Worm (Caenorhabditis elegans): ENCODE data around the gene C15H7.4.

The C15H7.4 gene

DNA sequence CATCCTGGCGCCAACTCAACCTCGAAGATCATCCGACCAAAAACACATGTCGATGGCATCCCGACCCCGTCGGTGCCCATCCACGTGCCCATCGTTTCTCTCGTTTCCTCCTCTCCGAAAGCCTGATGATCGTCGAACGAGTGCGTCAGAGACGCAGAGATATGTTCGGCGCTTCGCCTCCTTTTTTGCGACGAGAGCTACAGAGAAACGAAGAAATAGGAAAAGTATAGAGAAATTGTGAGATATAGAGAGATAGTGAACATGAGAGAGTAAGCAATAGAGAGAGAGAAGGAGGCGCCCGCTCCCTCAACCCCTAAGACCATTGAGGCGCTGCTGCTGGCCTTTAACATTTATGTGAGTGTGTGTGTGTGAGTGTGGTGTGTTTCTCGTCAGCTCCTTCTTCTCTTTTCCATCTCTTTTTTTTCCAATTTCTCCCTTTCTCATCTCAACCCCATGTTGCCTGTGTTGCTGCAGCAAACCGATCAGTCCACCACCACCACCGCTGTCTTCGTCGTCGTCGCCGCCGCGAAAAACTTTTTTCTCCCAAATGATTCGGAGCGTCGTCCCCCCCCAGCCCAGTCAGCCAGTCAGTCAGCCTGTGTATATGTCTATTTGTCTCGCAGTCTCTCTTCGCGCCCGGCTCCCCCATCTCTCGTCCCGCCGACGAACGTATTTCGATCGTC is 36.5 kb downstream of the C15H7.4 start, which contains the start of gene hlh-11 (continued):
- TF ChIP-seq unc-30 (tag; optimal IDR thresholded peaks at IDR 0.05): no peak
- TF ChIP-seq fkh-10 (GFP tag; optimal IDR thresholded peaks at IDR 0.05): peak; percentile 19
- TF ChIP-seq zip-4 (GFP tag; optimal IDR thresholded peaks at IDR 0.05): peak; percentile 44
- peak; percentile 59 for TF ChIP-seq sup-37 (GFP tag; optimal IDR thresholded peaks at IDR 0.05)
- no peak for TF ChIP-seq ceh-63 (GFP tag; optimal IDR thresholded peaks at IDR 0.05)
- TF ChIP-seq lin-15B (tag; optimal IDR thresholded peaks at IDR 0.05): peak; percentile 38
- TF ChIP-seq C34B4.2 (tag; optimal IDR thresholded peaks at IDR 0.05): no peak
- peak; percentile 82 to 88 for TF ChIP-seq efl-1 (optimal IDR thresholded peaks at IDR 0.05)
- peak; percentile 60 to 93 for TF ChIP-seq efl-1 (GFP tag; optimal IDR thresholded peaks at IDR 0.05 in 1 of 2)
- TF ChIP-seq swsn-7 (tag; optimal IDR thresholded peaks at IDR 0.05): peak; percentile 95
- TF ChIP-seq mef-2 (tag; optimal IDR thresholded peaks at IDR 0.05): peak; percentile 59
- TF ChIP-seq mep-1 (tag; optimal IDR thresholded peaks at IDR 0.05): peak; percentile 95
- TF ChIP-seq nhr-85 (tag): peak; percentile 97
- peak; percentile 87 for TF ChIP-seq zag-1 (tag; optimal IDR thresholded peaks at IDR 0.05)
- peak; percentile 96 for TF ChIP-seq nhr-20 (tag; optimal IDR thresholded peaks at IDR 0.05)
- TF ChIP-seq unc-86 (tag; optimal IDR thresholded peaks at IDR 0.05): peak; percentile 81

DNA sequence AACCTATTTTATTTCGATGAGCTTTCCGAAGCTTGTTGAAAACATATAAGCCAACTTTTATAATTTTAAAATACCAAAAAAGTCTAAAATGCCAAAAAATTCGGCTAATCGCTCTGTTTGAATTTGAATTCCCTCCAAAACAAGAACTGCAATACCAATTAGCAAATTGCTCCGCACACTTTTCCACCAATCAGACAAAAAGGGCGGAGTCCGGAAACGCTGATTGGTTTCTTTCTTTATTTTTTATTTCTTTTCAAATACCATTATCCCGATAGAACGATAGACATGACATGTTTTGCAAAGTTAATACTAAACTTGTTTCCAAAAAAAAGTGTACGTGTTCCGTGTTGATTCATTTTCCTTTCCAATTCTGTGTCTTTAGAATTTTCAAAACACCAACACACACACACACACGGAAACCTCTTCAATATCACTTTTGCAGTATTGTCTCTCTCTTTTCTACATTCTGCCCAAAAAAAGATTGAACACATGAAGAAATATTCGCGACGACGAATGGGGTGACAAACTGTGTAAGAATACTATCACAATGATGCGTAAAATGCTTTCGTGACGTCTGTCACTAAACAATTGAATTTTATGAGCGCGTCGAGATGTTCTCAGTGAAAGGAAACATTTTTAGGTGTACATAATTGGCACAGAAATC is 38.0 kb downstream of the C15H7.4 start:
- TF ChIP-seq lin-14 (GFP tag; optimal IDR thresholded peaks at IDR 0.05): peak; percentile 1
- no peak for TF ChIP-seq efl-1 (optimal IDR thresholded peaks at IDR 0.05)
- peak in 1 of 2 experiments; percentile 16 for TF ChIP-seq efl-1 (GFP tag; optimal IDR thresholded peaks at IDR 0.05 in 1 of 2)
- peak; percentile 17 for TF ChIP-seq mep-1 (tag; optimal IDR thresholded peaks at IDR 0.05)
- TF ChIP-seq lsy-2 (tag; optimal IDR thresholded peaks at IDR 0.05): no peak
- no peak for TF ChIP-seq tlp-1 (tag; optimal IDR thresholded peaks at IDR 0.05)
- TF ChIP-seq nhr-85 (tag): peak; percentile 67
- no peak for TF ChIP-seq elt-2 (tag; optimal IDR thresholded peaks at IDR 0.05)
- peak in 1 of 3 experiments; percentile 8 for TF ChIP-seq dpl-1 (GFP tag; optimal IDR thresholded peaks at IDR 0.05)
- TF ChIP-seq efl-3 (GFP tag; optimal IDR thresholded peaks at IDR 0.05): no peak
- TF ChIP-seq blmp-1 (tag; optimal IDR thresholded peaks at IDR 0.05): peak; percentile 13

DNA sequence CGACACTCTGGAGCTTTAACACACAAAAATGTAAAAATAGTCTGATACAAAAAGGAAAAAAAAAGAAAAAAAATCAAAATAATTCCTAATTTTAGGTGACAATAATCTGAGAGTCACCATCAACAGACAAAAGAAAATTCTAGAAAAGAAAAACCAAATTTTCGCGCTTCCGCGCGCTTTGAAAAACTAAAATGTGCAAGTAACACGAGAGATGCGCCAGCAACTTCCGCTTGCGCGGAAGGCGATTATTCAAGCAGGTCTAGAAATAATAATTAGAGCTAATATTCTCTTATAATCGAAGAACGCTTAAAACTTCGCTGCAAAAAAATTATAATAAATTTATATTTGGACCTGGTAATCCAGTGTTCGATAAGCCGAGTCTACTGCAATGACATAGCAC is 38.8 kb downstream of the C15H7.4 start:
- no peak for TF ChIP-seq unc-98 (GFP tag; IDR thresholded peaks at IDR 0.05)
- no peak for TF ChIP-seq efl-1 (optimal IDR thresholded peaks at IDR 0.05)
- TF ChIP-seq efl-1 (GFP tag; optimal IDR thresholded peaks at IDR 0.05 in 1 of 2): peak in 1 of 2 experiments; percentile 17
- no peak for TF ChIP-seq alr-1 (tag; optimal IDR thresholded peaks at IDR 0.05; ENCODE audit: borderline replicate concordance)
- TF ChIP-seq fos-1 (tag; optimal IDR thresholded peaks at IDR 0.05): no peak
- TF ChIP-seq unc-86 (tag; optimal IDR thresholded peaks at IDR 0.05): no peak

DNA sequence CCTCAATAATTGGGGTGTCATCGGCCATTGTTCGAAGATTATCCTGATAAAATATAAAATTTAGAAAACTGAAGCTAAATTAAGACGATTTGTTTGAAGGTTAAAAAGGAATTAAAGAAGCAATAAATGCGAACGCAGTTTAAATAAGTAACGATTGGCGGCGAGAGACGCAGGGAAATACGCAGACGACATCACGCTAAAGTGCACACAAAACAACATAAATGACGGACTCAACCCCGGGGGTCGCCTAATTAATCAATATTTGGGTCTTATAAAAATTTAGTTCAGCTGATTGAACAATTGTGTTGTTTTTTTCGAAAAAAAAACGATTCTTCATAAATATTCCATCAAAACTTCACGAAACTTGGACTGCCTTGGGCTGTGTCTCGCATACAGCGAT is 39.3 kb downstream of the C15H7.4 start, which contains the start of gene hcp-3:
Gene hcp-3 (minus strand): TSS at position 45 of the 400 bp plus-strand sequence.
- TF ChIP-seq pax-3 (tag; optimal IDR thresholded peaks at IDR 0.05) (no peak), nhr-28 (tag; optimal IDR thresholded peaks at IDR 0.05) (no peak), unc-98 (GFP tag; IDR thresholded peaks at IDR 0.05) (no peak), elt-3 (tag; optimal IDR thresholded peaks at IDR 0.05) (no peak), nhr-20 (tag; optimal IDR thresholded peaks at IDR 0.05) (peak; percentile 57), aha-1 (tag; optimal IDR thresholded peaks at IDR 0.05) (no peak), blmp-1 (tag; optimal IDR thresholded peaks at IDR 0.05) (peak; percentile 50), nhr-47 (tag; optimal IDR thresholded peaks at IDR 0.05) (peak; percentile 56), mep-1 (tag; optimal IDR thresholded peaks at IDR 0.05) (peak; percentile 43), ceh-88 (GFP tag; IDR thresholded peaks at IDR 0.05) (no peak), irx-1 (tag; optimal IDR thresholded peaks at IDR 0.05) (peak; percentile 15), tlp-1 (tag; optimal IDR thresholded peaks at IDR 0.05) (no peak), sup-37 (GFP tag; optimal IDR thresholded peaks at IDR 0.05) (no peak), pqm-1 (tag; optimal IDR thresholded peaks at IDR 0.05) (no peak), sox-4 (tag; optimal IDR thresholded peaks at IDR 0.05) (no peak), lin-13 (GFP tag; optimal IDR thresholded peaks at IDR 0.05) (peak; percentile 30), C34B4.2 (tag; optimal IDR thresholded peaks at IDR 0.05) (no peak), ztf-11 (tag; optimal IDR thresholded peaks at IDR 0.05) (no peak), F16B12.6 (tag; optimal IDR thresholded peaks at IDR 0.05) (peak; percentile 91), ztf-4 (tag; optimal IDR thresholded peaks at IDR 0.05) (no peak), alr-1 (tag; optimal IDR thresholded peaks at IDR 0.05; ENCODE audit: borderline replicate concordance) (no peak), egl-13 (tag; optimal IDR thresholded peaks at IDR 0.05) (no peak), unc-62 (GFP tag; optimal IDR thresholded peaks at IDR 0.05) (no peak), nhr-19 (GFP tag; conservative IDR thresholded peaks at IDR 0.05) (no peak), unc-30 (tag; optimal IDR thresholded peaks at IDR 0.05) (no peak), ceh-82 (tag; optimal IDR thresholded peaks at IDR 0.05) (peak in 1 of 3 experiments; percentile 62), isw-1 (GFP tag; IDR thresholded peaks at IDR 0.05) (no peak), zag-1 (tag; optimal IDR thresholded peaks at IDR 0.05) (no peak)
